Worm (Caenorhabditis elegans) whole organism, midembryonic: Measurements from ENCODE around the gene esyt-2.

Experiments
- T22C8.4 ChIP-seq: fragments of 200-800 bp; sonication (Bioruptor generic); IDR thresholded peaks from 2 replicates; pipeline ENCODE4 v1.3.6; 2022; ENCODE audit warnings: missing genetic modification characterization, missing compliant biosample characterization
- cog-1 ChIP-seq: sonication (generic microtip); optimal IDR thresholded peaks from 2 replicates; lab custom pipeline; 2016; ENCODE audit warnings: missing genetic modification characterization, missing compliant biosample characterization
- flt-1 ChIP-seq: fragments of 200-800 bp; sonication (Bioruptor generic); IDR thresholded peaks from 2 replicates; pipeline ENCODE4 v1.3.6; 2022; ENCODE audit warnings: missing genetic modification characterization, missing compliant biosample characterization
- klf-2 ChIP-seq: fragments of 200-800 bp; sonication (Bioruptor generic); conservative IDR thresholded peaks from 2 replicates; pipeline ENCODE4 v1.3.6; 2022; ENCODE audit warnings: missing genetic modification reagents, missing genetic modification characterization, missing compliant biosample characterization
- med-1 ChIP-seq: sonication (generic microtip); optimal IDR thresholded peaks from 2 replicates; lab custom pipeline; 2017; ENCODE audit warnings: missing genetic modification characterization, mild to moderate bottlenecking, missing compliant biosample characterization, antibody characterized with exemption, missing genetic modification reagents; ENCODE audit not compliant: insufficient read depth
- ref-1 ChIP-seq: fragments of 200-800 bp; sonication (Bioruptor generic); conservative IDR thresholded peaks from 2 replicates; pipeline ENCODE4 v1.3.6; 2022; ENCODE audit warnings: missing genetic modification reagents, missing genetic modification characterization, missing compliant biosample characterization
- tab-1 ChIP-seq: fragments of 200-800 bp; sonication (Bioruptor generic); IDR thresholded peaks from 2 replicates; pipeline ENCODE4 v1.3.6; 2022; ENCODE audit warnings: missing genetic modification characterization, missing compliant biosample characterization
- ztf-23 ChIP-seq: fragments of 200-800 bp; sonication (Bioruptor generic); IDR thresholded peaks from 2 replicates; pipeline ENCODE4 v1.3.6; 2022; ENCODE audit warnings: missing genetic modification reagents, missing genetic modification characterization, missing compliant biosample characterization
- ztf-29 ChIP-seq: fragments of 200-800 bp; sonication (Bioruptor generic); IDR thresholded peaks from 2 replicates; pipeline ENCODE4 v1.3.6; 2022; ENCODE audit warnings: missing genetic modification reagents, missing genetic modification characterization, missing compliant biosample characterization

Gene esyt-2

ce11 chrIII:6230870-6231269 lies at the start of gene esyt-2:
Gene esyt-2, minus strand, starts transcription at chrIII:6230970.
- TF ChIP-seq flt-1 (GFP tag; lab: Robert Waterston, UW) (no peak), tab-1 (no peak), ref-1 (no peak), klf-2 (GFP tag; lab: Robert Waterston, UW) (no peak), med-1 (GFP tag; lab: Kevin White, UChicago) (no peak), cog-1 (tag; lab: Kevin White, UChicago) (no peak), ztf-29 (GFP tag; lab: Robert Waterston, UW) (no peak), ztf-23 (GFP tag; lab: Robert Waterston, UW) (no peak), T22C8.4 (GFP tag; lab: Robert Waterston, UW) (no peak)

ce11 chrIII:6280070-6280596 lies 49.4 kb upstream of the esyt-2 start, which contains the start of gene hmg-1.2:
Gene hmg-1.2, plus strand, starts transcription at chrIII:6280380.
- TF ChIP-seq ztf-29 (GFP tag; lab: Robert Waterston, UW) (no peak), flt-1 (GFP tag; lab: Robert Waterston, UW) (peak; percentile 49; the same call in 1 of the 2 replicates), cog-1 (tag; lab: Kevin White, UChicago) (peak; percentile 74)

- no peak for TF ChIP-seq med-1 (GFP tag; lab: Kevin White, UChicago)
- no peak for TF ChIP-seq tab-1
- TF ChIP-seq klf-2 (GFP tag; lab: Robert Waterston, UW) = no peak
- TF ChIP-seq ref-1 = no peak
These were observed 48.7 kb upstream of the esyt-2 start for ce11 chrIII:6279453-6279852.

- TF ChIP-seq klf-2 (GFP tag; lab: Robert Waterston, UW) (no peak), ztf-23 (GFP tag; lab: Robert Waterston, UW) (no peak), cog-1 (tag; lab: Kevin White, UChicago) (peak; percentile 6), med-1 (GFP tag; lab: Kevin White, UChicago) (no peak), ref-1 (no peak), ztf-29 (GFP tag; lab: Robert Waterston, UW) (no peak)
These were observed 47.6 kb upstream of the esyt-2 start, which contains the start of gene C18F10.7 for ce11 chrIII:6278301-6278827. Gene C18F10.7, minus strand, starts transcription at chrIII:6278351.

- no peak for TF ChIP-seq T22C8.4 (GFP tag; lab: Robert Waterston, UW)
- TF ChIP-seq klf-2 (GFP tag; lab: Robert Waterston, UW) = no peak
- TF ChIP-seq ztf-29 (GFP tag; lab: Robert Waterston, UW) = no peak
- TF ChIP-seq cog-1 (tag; lab: Kevin White, UChicago) = no peak
- no peak for TF ChIP-seq tab-1
- no peak for TF ChIP-seq ref-1
- no peak for TF ChIP-seq med-1 (GFP tag; lab: Kevin White, UChicago)
- TF ChIP-seq flt-1 (GFP tag; lab: Robert Waterston, UW) = no peak
- TF ChIP-seq ztf-23 (GFP tag; lab: Robert Waterston, UW) = no peak
These were observed 42.1 kb upstream of the esyt-2 start, which contains the start of gene C18F10.2 for ce11 chrIII:6272868-6273267. Gene C18F10.2, plus strand, starts transcription at chrIII:6273168.

ce11 chrIII:6270277-6270676 lies 39.5 kb upstream of the esyt-2 start, which contains the start of gene srg-3:
Gene srg-3, minus strand, starts transcription at chrIII:6270377.
- TF ChIP-seq med-1 (GFP tag; lab: Kevin White, UChicago) (no peak), flt-1 (GFP tag; lab: Robert Waterston, UW) (no peak), ztf-23 (GFP tag; lab: Robert Waterston, UW) (no peak), cog-1 (tag; lab: Kevin White, UChicago) (no peak), ztf-29 (GFP tag; lab: Robert Waterston, UW) (no peak), tab-1 (no peak), klf-2 (GFP tag; lab: Robert Waterston, UW) (no peak), ref-1 (no peak), T22C8.4 (GFP tag; lab: Robert Waterston, UW) (no peak)

- TF ChIP-seq ref-1 = no peak
- TF ChIP-seq klf-2 (GFP tag; lab: Robert Waterston, UW) = no peak
- no peak for TF ChIP-seq tab-1
- TF ChIP-seq cog-1 (tag; lab: Kevin White, UChicago) = no peak
- no peak for TF ChIP-seq med-1 (GFP tag; lab: Kevin White, UChicago)
- no peak for TF ChIP-seq flt-1 (GFP tag; lab: Robert Waterston, UW)
These were observed 37.3 kb upstream of the esyt-2 start, which contains the start of gene srg-7 for ce11 chrIII:6268061-6268460. Gene srg-7, minus strand, starts transcription at chrIII:6268161.

ce11 chrIII:6265911-6266310 lies 35.1 kb upstream of the esyt-2 start, which contains the start of gene srg-6:
Gene srg-6, minus strand, starts transcription at chrIII:6266011.
- no peak for TF ChIP-seq med-1 (GFP tag; lab: Kevin White, UChicago)
- no peak for TF ChIP-seq klf-2 (GFP tag; lab: Robert Waterston, UW)
- no peak for TF ChIP-seq tab-1
- no peak for TF ChIP-seq ref-1
- TF ChIP-seq ztf-29 (GFP tag; lab: Robert Waterston, UW) = no peak
- TF ChIP-seq ztf-23 (GFP tag; lab: Robert Waterston, UW) = no peak

ce11 chrIII:6264447-6264846 lies 33.7 kb upstream of the esyt-2 start, which contains the start of gene srg-5:
Gene srg-5, minus strand, starts transcription at chrIII:6264547.
- TF ChIP-seq ztf-29 (GFP tag; lab: Robert Waterston, UW) (no peak), cog-1 (tag; lab: Kevin White, UChicago) (no peak), ztf-23 (GFP tag; lab: Robert Waterston, UW) (no peak), klf-2 (GFP tag; lab: Robert Waterston, UW) (no peak), ref-1 (no peak), tab-1 (no peak), flt-1 (GFP tag; lab: Robert Waterston, UW) (no peak), med-1 (GFP tag; lab: Kevin White, UChicago) (no peak), T22C8.4 (GFP tag; lab: Robert Waterston, UW) (no peak)
